Worm (Caenorhabditis elegans): ENCODE results near the gene nhx-4.

DNA sequence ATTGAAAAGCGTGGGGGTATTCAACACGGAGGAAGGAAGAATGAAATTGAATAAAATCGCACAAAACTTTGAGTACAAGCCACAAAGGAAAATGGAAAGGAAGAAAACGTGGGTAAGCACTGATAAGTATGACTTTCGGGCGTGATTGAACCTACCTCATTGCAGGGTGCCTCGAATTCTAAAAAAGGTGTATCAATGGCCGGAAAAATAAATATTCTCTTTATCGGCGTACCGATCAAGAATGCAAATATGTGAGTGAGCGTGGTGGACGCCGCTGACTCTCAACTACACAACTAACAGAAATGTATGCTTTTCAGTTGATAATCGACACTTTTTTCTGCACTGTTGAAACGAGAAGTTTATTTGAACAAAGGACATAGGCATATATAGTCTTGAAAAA is 10.4 kb downstream of the nhx-4 start, which contains the start of gene otpl-3:
- TF ChIP-seq klf-2 (GFP tag; conservative IDR thresholded peaks at IDR 0.05) (no peak), ref-1 (GFP tag; conservative IDR thresholded peaks at IDR 0.05) (no peak)
